Worm (Caenorhabditis elegans) whole organism, midembryonic: Measurements from ENCODE around the gene nhr-241.

Experiments used
- T22C8.4 ChIP-seq: fragments of 200-800 bp; sonication (Bioruptor generic); IDR thresholded peaks from 2 replicates; pipeline ENCODE4 v1.3.6; 2022; ENCODE audit warnings: missing genetic modification characterization, missing compliant biosample characterization
- cog-1 ChIP-seq: sonication (generic microtip); optimal IDR thresholded peaks from 2 replicates; lab custom pipeline; 2016; ENCODE audit warnings: missing genetic modification characterization, missing compliant biosample characterization
- flt-1 ChIP-seq: fragments of 200-800 bp; sonication (Bioruptor generic); IDR thresholded peaks from 2 replicates; pipeline ENCODE4 v1.3.6; 2022; ENCODE audit warnings: missing genetic modification characterization, missing compliant biosample characterization
- klf-2 ChIP-seq: fragments of 200-800 bp; sonication (Bioruptor generic); conservative IDR thresholded peaks from 2 replicates; pipeline ENCODE4 v1.3.6; 2022; ENCODE audit warnings: missing genetic modification reagents, missing genetic modification characterization, missing compliant biosample characterization
- med-1 ChIP-seq: sonication (generic microtip); optimal IDR thresholded peaks from 2 replicates; lab custom pipeline; 2017; ENCODE audit warnings: missing genetic modification characterization, mild to moderate bottlenecking, missing compliant biosample characterization, antibody characterized with exemption, missing genetic modification reagents; ENCODE audit not compliant: insufficient read depth
- ref-1 ChIP-seq: fragments of 200-800 bp; sonication (Bioruptor generic); conservative IDR thresholded peaks from 2 replicates; pipeline ENCODE4 v1.3.6; 2022; ENCODE audit warnings: missing genetic modification reagents, missing genetic modification characterization, missing compliant biosample characterization
- tab-1 ChIP-seq: fragments of 200-800 bp; sonication (Bioruptor generic); IDR thresholded peaks from 2 replicates; pipeline ENCODE4 v1.3.6; 2022; ENCODE audit warnings: missing genetic modification characterization, missing compliant biosample characterization
- ztf-23 ChIP-seq: fragments of 200-800 bp; sonication (Bioruptor generic); IDR thresholded peaks from 2 replicates; pipeline ENCODE4 v1.3.6; 2022; ENCODE audit warnings: missing genetic modification reagents, missing genetic modification characterization, missing compliant biosample characterization
- ztf-29 ChIP-seq: fragments of 200-800 bp; sonication (Bioruptor generic); IDR thresholded peaks from 2 replicates; pipeline ENCODE4 v1.3.6; 2022; ENCODE audit warnings: missing genetic modification reagents, missing genetic modification characterization, missing compliant biosample characterization

Gene nhr-241

ce11 chrV:18708015-18708414 is 8.8 kb downstream of the nhr-241 start:
- TF ChIP-seq ztf-29 (GFP tag; lab: Robert Waterston, UW), result no peak

- TF ChIP-seq cog-1 (no peak), T22C8.4 (GFP tag; lab: Robert Waterston, UW) (no peak; the same call in 1 of the 2 replicates), tab-1 (GFP tag; lab: Robert Waterston, UW) (no peak), ref-1 (GFP tag; lab: Robert Waterston, UW) (no peak), klf-2 (GFP tag; lab: Robert Waterston, UW) (no peak), ztf-29 (GFP tag; lab: Robert Waterston, UW) (no peak), ztf-23 (GFP tag; lab: Robert Waterston, UW) (no peak), med-1 (no peak), flt-1 (no peak)
Observed at ce11 chrV:18709203-18709860, 10.1 kb downstream of the nhr-241 start, which contains the start of gene Y17D7C.6. Gene Y17D7C.6 (plus strand): TSS chrV:18709810.

DNA sequence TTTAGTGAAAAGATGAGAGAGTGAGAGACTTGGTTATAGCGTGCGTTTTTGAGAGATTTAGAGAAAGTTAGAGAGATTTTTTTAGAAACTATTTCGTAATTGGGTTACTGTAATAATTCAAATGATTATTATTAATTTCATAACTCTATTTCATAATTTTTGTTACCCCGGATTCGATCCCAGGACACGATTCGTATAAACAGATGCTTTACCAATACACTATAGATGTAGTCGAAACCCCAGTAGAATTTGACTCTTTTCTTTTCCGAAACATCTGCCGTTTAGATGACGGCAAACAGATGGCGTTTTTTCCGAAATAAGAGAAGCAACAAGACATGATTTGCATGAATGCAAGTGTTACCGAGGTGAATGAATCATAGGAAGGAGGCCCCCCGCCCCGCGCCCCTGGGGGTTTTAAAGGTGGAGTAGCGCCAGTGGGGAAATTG is 10.8 kb downstream of the nhr-241 start:
- TF ChIP-seq cog-1 (peak; percentile 84), flt-1 (no peak), tab-1 (GFP tag; lab: Robert Waterston, UW) (peak; percentile 71; the same call in 1 of the 2 replicates), med-1 (no peak), ztf-29 (GFP tag; lab: Robert Waterston, UW) (no peak), klf-2 (GFP tag; lab: Robert Waterston, UW) (no peak), ztf-23 (GFP tag; lab: Robert Waterston, UW) (no peak), T22C8.4 (GFP tag; lab: Robert Waterston, UW) (no peak), ref-1 (GFP tag; lab: Robert Waterston, UW) (no peak)

DNA sequence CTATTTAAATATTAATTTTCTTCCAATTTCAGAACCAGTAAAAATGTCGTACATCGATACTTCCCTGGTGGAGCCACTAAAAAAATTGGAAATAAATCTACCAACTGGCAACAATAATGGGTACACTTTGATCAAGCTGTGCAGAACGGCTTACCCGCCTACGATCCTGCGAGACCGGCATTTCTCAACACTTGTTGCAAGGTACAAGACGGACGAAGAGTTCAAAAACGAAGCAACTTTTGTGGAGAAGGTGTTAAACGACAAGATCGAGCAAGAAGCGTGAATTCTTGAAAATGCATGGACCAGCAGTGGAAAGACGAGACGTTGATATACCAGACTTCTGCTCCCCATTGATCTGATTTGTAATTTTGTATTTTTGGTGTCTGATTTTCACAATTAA is 12.1 kb downstream of the nhr-241 start:
- TF ChIP-seq ztf-23 (GFP tag; lab: Robert Waterston, UW) (no peak), flt-1 (no peak), ref-1 (GFP tag; lab: Robert Waterston, UW) (no peak), tab-1 (GFP tag; lab: Robert Waterston, UW) (no peak), T22C8.4 (GFP tag; lab: Robert Waterston, UW) (no peak), klf-2 (GFP tag; lab: Robert Waterston, UW) (no peak), ztf-29 (GFP tag; lab: Robert Waterston, UW) (no peak), cog-1 (no peak), med-1 (no peak)

DNA sequence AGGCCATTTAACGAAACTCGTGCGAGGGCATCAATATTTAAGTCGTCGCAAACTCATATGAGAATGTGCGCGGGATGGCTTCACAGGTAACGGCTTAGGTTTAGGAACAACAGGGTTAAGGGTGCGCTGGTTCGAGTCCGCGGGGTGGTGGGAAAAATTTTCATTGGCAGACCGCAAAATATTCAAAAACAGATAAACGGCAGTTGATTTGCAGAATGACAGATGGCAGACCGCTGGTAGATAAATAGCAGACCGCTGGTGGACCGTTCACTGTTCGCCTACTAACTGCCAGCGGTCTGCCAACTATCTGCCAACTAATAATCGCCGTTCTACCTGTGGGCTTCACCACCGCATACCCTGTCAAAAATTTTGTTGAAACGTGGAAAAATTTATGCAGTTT is 12.9 kb downstream of the nhr-241 start:
- TF ChIP-seq T22C8.4 (GFP tag; lab: Robert Waterston, UW) (peak; percentile 54), tab-1 (GFP tag; lab: Robert Waterston, UW) (peak; percentile 75), ref-1 (GFP tag; lab: Robert Waterston, UW) (peak; percentile 43), ztf-29 (GFP tag; lab: Robert Waterston, UW) (no peak)

ce11 chrV:18719412-18719811 is 20.2 kb downstream of the nhr-241 start:
- peak; percentile 46; the same call in 1 of the 2 replicates for TF ChIP-seq tab-1 (GFP tag; lab: Robert Waterston, UW)
- peak; percentile 50; the same call in 1 of the 2 replicates for TF ChIP-seq ref-1 (GFP tag; lab: Robert Waterston, UW)
- no peak for TF ChIP-seq cog-1
- TF ChIP-seq ztf-29 (GFP tag; lab: Robert Waterston, UW), result no peak

- no peak for TF ChIP-seq ztf-23 (GFP tag; lab: Robert Waterston, UW)
- 0 out of 2 replicates have a peak, but pooled peaks have one; percentile 60 for TF ChIP-seq tab-1 (GFP tag; lab: Robert Waterston, UW)
- peak; percentile 44 for TF ChIP-seq med-1
- 0 out of 2 replicates have a peak, but pooled peaks have one; percentile 30 for TF ChIP-seq T22C8.4 (GFP tag; lab: Robert Waterston, UW)
Observed at ce11 chrV:18719956-18720489, 20.8 kb downstream of the nhr-241 start, which contains the start of gene Y17D7C.2. Gene Y17D7C.2 (minus strand): TSS chrV:18719987.

ce11 chrV:18721873-18722272 is 22.6 kb downstream of the nhr-241 start:
- TF ChIP-seq T22C8.4 (GFP tag; lab: Robert Waterston, UW) (no peak), ztf-23 (GFP tag; lab: Robert Waterston, UW) (no peak), klf-2 (GFP tag; lab: Robert Waterston, UW) (no peak), flt-1 (no peak), tab-1 (GFP tag; lab: Robert Waterston, UW) (no peak), med-1 (no peak), cog-1 (no peak), ztf-29 (GFP tag; lab: Robert Waterston, UW) (no peak), ref-1 (GFP tag; lab: Robert Waterston, UW) (no peak)

DNA sequence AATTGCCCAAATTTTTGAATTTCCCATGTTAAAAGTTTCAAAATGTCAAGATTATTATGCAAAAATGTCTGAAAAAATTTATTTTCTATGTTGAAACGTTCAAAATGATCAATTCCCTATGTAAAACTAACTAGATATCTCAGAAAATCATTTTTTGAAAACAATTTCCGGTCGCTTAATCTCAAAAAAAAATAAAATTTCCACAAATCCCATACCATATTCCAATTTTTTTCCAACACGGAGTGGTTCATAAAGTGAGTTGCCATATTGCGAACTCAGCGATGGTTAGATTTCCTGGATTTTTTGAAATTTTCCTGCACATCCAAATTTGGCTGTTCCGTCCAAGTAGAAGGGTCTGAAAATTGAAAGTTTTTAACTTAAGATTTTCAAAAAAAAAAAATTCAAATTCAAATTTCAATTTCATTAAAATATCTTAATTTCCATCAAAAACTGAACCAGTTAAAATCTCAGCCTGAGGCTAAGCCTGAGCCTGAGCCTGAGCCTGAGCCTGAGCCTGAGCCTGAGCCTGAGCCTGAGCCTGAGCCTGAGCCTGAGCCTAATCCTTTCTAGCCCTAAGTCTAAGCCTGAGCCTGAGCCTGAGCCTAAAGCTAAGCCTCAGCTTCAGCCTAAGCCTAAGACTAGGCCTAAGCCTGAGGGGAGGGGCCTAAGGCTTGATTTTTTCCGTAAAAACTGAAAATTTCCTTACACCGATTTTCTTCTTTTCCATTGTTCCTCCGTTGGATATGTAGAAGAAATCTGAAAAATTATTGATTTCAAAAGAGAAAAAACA is 23.5 kb downstream of the nhr-241 start:
- TF ChIP-seq tab-1 (GFP tag; lab: Robert Waterston, UW) (0 out of 2 replicates have a peak, but pooled peaks have one; percentile 53), T22C8.4 (GFP tag; lab: Robert Waterston, UW) (0 out of 2 replicates have a peak, but pooled peaks have one; percentile 12), ztf-29 (GFP tag; lab: Robert Waterston, UW) (no peak), med-1 (no peak)

DNA sequence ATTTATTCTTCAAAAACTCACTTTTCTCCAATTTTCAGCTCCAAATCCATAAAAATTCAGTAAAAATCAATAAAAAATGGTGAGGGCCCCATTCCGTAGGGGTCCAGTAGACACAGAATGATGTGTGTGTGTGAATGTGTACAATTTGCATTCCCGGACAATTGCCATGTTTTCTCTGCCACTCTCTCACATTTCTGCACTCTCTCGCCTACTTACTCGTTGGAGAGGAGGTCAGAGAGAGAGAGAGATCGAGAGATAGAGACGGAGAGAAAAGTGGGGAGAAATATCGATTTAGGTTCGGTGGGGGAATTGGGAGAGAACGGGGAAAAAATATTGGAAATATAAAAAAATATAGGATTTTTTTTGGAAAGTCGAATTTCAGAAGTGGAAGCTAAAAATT is 24.4 kb downstream of the nhr-241 start:
- TF ChIP-seq cog-1 (peak; percentile 97), T22C8.4 (GFP tag; lab: Robert Waterston, UW) (peak; percentile 99), tab-1 (GFP tag; lab: Robert Waterston, UW) (no peak), klf-2 (GFP tag; lab: Robert Waterston, UW) (no peak)
